Fruit fly (Drosophila melanogaster) whole organism, adult: Measurements from ENCODE around the gene ppk13.

Source experiments
- CG12768 ChIP-seq: fragments of 200-800 bp; sonication (Bioruptor generic); optimal IDR thresholded peaks from 2 replicates; lab custom pipeline; 2017; ENCODE audit warnings: missing biosample characterization, missing genetic modification characterization, mild to moderate bottlenecking, moderate library complexity, missing genetic modification reagents
- CG33017 ChIP-seq: fragments of 200-800 bp; sonication (Bioruptor generic); optimal IDR thresholded peaks from 2 replicates; lab custom pipeline; 2018; ENCODE audit warnings: missing biosample characterization, mild to moderate bottlenecking, missing genetic modification characterization, moderate library complexity
- CG7045 ChIP-seq: fragments of 200-800 bp; sonication (Bioruptor generic); optimal IDR thresholded peaks from 2 replicates; lab custom pipeline; 2017; ENCODE audit warnings: missing biosample characterization, mild to moderate bottlenecking, missing genetic modification characterization
- Clk ChIP-seq: fragments of 200-800 bp; sonication (Bioruptor generic); optimal IDR thresholded peaks from 2 replicates; lab custom pipeline; 2017; ENCODE audit warnings: missing biosample characterization, missing genetic modification characterization
- Crg-1 ChIP-seq: fragments of 200-800 bp; sonication (Bioruptor generic); optimal IDR thresholded peaks from 2 replicates; lab custom pipeline; 2016; ENCODE audit warnings: missing biosample characterization, missing genetic modification characterization
- Hr96 ChIP-seq: fragments of 200-800 bp; sonication (Bioruptor generic); optimal IDR thresholded peaks from 2 replicates; lab custom pipeline; 2016; ENCODE audit warnings: missing biosample characterization, missing genetic modification characterization
- Mnt ChIP-seq: fragments of 200-800 bp; sonication (Bioruptor generic); optimal IDR thresholded peaks from 2 replicates; lab custom pipeline; 2016; ENCODE audit warnings: missing biosample characterization, mild to moderate bottlenecking, missing genetic modification characterization
- bab1 ChIP-seq: fragments of 200-800 bp; sonication (Bioruptor generic); optimal IDR thresholded peaks from 3 replicates; lab custom pipeline; 2019; ENCODE audit warnings: missing biosample characterization, mild to moderate bottlenecking, missing genetic modification characterization, moderate library complexity
- cic ChIP-seq: fragments of 200-800 bp; sonication (Bioruptor generic); optimal IDR thresholded peaks from 2 replicates; lab custom pipeline; 2017; ENCODE audit warnings: missing biosample characterization, mild to moderate bottlenecking, missing genetic modification characterization, moderate library complexity
- cnc ChIP-seq, 2 experiments: fragments of >200 bp; optimal IDR thresholded peaks; 2 replicates each; lab custom pipeline; 2017
- kay ChIP-seq: fragments of 200-800 bp; sonication (Bioruptor generic); peaks from one replicate; lab custom pipeline; 2016; ENCODE audit warnings: missing biosample characterization, missing genetic modification characterization, borderline replicate concordance
- pad ChIP-seq: fragments of 200-800 bp; sonication (Bioruptor generic); optimal IDR thresholded peaks from 3 replicates; lab custom pipeline; 2017; ENCODE audit warnings: missing biosample characterization, missing genetic modification characterization, mild to moderate bottlenecking, moderate library complexity, missing genetic modification reagents
- tj ChIP-seq: fragments of 200-800 bp; sonication (Bioruptor generic); optimal IDR thresholded peaks from 3 replicates; lab custom pipeline; 2017; ENCODE audit warnings: missing biosample characterization, mild to moderate bottlenecking, missing genetic modification characterization, moderate library complexity

DNA sequence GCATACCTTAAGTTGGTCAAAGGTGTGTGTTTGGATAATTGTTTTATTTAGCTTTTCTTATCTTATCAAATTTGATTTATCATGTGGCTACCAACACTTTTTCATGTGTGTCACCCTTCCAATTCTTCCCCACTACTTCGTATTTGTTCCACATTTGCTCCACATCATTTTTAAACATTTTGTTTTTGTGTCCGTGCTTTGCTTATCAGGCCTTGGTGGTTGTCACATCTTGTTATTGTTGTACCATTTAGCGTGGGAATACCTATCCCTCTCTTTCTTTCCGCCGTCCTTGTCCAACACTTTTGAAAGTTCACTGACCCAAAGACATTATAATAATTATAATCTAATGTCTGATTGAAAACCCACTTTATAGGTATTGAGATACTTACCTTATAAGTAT lies 34.9 kb downstream of the ppk13 start:
- no peak for TF ChIP-seq CG33017 (tag; lab: Kevin White, UChicago)
- TF ChIP-seq CG7045 (GFP tag; lab: Kevin White, UChicago) = no peak
- TF ChIP-seq cic (GFP tag; lab: Kevin White, UChicago) = no peak
- peak; percentile 62 for TF ChIP-seq kay (GFP tag; lab: Kevin White, UChicago)
- no peak for TF ChIP-seq bab1
- TF ChIP-seq pad = no peak
- no peak for TF ChIP-seq Clk (GFP tag; lab: Kevin White, UChicago)
- TF ChIP-seq Crg-1 = no peak
- no peak for TF ChIP-seq CG12768
- no peak for TF ChIP-seq Mnt (GFP tag; lab: Kevin White, UChicago)
- no peak for TF ChIP-seq Hr96 (GFP tag; lab: Kevin White, UChicago)
- TF ChIP-seq tj (GFP tag; lab: Kevin White, UChicago) = no peak
- TF ChIP-seq cnc (optimal IDR thresholded peaks at IDR 0.05; lab: Kevin White, UChicago) = no peak
